Worm (Caenorhabditis elegans): Measurements from ENCODE around the gene srh-17.

srh-17 gene

DNA sequence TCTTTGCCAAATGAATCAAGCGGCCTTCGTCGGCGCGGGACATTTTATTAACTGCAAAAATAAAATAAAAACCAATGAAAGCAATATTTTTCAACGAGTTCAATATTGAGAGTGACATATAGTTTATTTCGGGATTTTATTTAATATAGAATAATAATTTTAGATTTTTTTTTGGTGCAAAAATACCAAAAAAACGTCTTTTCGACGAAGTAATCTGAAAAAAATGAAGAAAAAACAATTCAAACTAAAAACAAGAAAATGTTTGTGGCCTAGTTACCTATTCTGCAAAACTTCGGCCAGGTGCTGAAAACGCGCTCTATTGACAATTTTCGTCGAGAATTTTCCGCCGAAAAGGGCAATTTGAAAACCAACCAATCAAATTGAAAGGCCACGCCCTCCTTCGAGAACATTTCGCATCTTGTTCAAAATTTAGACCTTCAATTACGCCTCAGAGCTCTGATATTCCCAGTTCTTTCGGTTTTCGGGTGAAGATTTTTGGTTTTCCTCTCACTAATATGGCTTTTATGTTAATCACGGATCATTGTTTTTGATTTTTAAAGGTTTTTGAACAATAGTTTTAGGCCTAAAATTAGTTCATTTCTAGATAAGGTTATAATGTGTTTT is 24.4 kb downstream of the srh-17 start, which contains the start of gene C47E8.4 (continued):
- TF ChIP-seq unc-86 (tag; optimal IDR thresholded peaks at IDR 0.05) (peak; percentile 82), hlh-15 (tag; optimal IDR thresholded peaks at IDR 0.05) (no peak), nfya-1 (tag; optimal IDR thresholded peaks at IDR 0.05) (peak; percentile 100), eyg-1 (tag; optimal IDR thresholded peaks at IDR 0.05) (peak; percentile 78), Y22D7AL.16 (tag; optimal IDR thresholded peaks at IDR 0.05) (no peak), ref-2 (tag; optimal IDR thresholded peaks at IDR 0.05) (peak; percentile 98), ceh-14 (tag; optimal IDR thresholded peaks at IDR 0.05) (peak; percentile 86), fax-1 (tag; optimal IDR thresholded peaks at IDR 0.05) (peak; percentile 73), lim-6 (tag; optimal IDR thresholded peaks at IDR 0.05) (peak; percentile 50), madf-2 (tag; optimal IDR thresholded peaks at IDR 0.05) (no peak), ceh-22 (tag; optimal IDR thresholded peaks at IDR 0.05) (no peak), ceh-2 (tag; optimal IDR thresholded peaks at IDR 0.05) (peak; percentile 96), ceh-30 (tag; optimal IDR thresholded peaks at IDR 0.05) (peak; percentile 87), ceh-19 (GFP tag; optimal IDR thresholded peaks at IDR 0.05) (no peak), F13H6.1 (tag; optimal IDR thresholded peaks at IDR 0.05) (peak; percentile 88), pag-3 (tag; optimal IDR thresholded peaks at IDR 0.05; ENCODE audit: borderline replicate concordance) (no peak)

DNA sequence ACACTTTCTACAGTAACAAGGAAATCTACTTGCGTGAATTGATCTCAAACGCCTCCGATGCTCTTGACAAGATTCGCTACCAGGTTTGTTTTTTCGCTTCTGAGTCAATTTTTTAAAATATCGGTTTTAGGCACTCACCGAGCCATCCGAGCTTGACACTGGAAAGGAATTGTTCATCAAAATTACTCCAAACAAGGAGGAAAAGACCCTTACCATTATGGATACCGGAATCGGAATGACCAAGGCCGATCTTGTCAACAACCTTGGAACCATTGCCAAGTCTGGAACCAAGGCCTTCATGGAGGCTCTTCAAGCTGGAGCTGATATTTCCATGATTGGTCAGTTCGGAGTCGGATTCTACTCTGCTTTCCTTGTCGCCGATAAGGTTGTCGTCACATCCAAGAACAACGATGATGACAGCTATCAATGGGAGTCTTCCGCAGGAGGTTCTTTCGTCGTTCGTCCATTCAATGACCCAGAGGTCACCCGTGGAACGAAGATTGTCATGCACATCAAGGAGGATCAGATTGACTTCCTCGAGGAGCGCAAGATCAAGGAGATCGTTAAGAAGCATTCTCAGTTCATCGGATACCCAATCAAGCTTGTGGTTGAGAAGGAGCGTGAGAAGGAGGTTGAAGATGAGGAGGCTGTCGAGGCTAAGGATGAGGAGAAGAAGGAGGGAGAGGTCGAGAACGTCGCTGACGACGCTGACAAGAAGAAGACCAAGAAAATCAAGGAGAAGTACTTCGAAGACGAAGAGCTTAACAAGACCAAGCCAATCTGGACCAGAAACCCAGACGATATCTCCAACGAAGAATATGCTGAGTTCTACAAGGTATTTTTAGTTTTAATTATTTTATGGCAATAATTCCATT is 25.4 kb downstream of the srh-17 start:
- no peak for TF ChIP-seq che-1 (tag; optimal IDR thresholded peaks at IDR 0.05)
- no peak for TF ChIP-seq elt-2 (tag; optimal IDR thresholded peaks at IDR 0.05)
- TF ChIP-seq fax-1 (tag; optimal IDR thresholded peaks at IDR 0.05) = no peak
- TF ChIP-seq lin-11 (tag; optimal IDR thresholded peaks at IDR 0.05) = no peak
- no peak for TF ChIP-seq ceh-9 (tag; optimal IDR thresholded peaks at IDR 0.05)
- peak; percentile 8 for TF ChIP-seq hlh-6 (tag; optimal IDR thresholded peaks at IDR 0.05)
- TF ChIP-seq pqm-1 (tag; optimal IDR thresholded peaks at IDR 0.05) = peak; percentile 4
- no peak for TF ChIP-seq dmd-4 (tag; optimal IDR thresholded peaks at IDR 0.05; ENCODE audit: borderline replicate concordance)

DNA sequence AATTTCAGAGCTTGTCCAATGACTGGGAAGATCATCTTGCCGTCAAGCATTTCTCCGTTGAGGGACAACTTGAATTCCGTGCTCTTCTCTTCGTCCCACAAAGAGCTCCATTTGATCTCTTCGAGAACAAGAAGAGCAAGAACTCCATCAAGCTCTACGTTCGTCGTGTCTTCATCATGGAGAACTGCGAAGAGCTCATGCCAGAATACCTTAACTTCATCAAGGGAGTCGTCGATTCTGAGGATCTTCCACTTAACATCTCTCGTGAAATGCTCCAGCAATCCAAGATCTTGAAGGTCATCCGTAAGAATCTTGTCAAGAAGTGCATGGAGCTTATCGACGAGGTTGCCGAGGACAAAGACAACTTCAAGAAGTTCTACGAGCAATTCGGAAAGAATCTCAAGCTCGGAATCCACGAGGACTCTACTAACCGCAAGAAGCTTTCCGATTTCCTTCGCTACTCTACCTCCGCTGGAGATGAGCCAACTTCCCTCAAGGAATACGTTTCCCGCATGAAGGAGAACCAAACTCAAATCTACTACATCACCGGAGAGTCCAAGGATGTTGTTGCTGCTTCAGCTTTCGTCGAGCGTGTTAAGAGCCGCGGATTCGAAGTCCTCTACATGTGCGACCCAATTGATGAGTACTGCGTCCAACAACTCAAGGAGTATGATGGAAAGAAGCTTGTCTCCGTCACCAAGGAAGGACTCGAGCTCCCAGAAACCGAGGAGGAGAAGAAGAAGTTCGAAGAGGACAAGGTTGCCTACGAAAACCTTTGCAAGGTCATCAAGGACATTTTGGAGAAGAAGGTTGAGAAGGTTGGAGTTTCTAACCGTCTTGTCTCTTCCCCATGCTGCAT is 26.2 kb downstream of the srh-17 start:
- peak; percentile 2 for TF ChIP-seq T23F11.4 (GFP tag; optimal IDR thresholded peaks at IDR 0.05)
- TF ChIP-seq ceh-19 (GFP tag; optimal IDR thresholded peaks at IDR 0.05) = no peak

DNA sequence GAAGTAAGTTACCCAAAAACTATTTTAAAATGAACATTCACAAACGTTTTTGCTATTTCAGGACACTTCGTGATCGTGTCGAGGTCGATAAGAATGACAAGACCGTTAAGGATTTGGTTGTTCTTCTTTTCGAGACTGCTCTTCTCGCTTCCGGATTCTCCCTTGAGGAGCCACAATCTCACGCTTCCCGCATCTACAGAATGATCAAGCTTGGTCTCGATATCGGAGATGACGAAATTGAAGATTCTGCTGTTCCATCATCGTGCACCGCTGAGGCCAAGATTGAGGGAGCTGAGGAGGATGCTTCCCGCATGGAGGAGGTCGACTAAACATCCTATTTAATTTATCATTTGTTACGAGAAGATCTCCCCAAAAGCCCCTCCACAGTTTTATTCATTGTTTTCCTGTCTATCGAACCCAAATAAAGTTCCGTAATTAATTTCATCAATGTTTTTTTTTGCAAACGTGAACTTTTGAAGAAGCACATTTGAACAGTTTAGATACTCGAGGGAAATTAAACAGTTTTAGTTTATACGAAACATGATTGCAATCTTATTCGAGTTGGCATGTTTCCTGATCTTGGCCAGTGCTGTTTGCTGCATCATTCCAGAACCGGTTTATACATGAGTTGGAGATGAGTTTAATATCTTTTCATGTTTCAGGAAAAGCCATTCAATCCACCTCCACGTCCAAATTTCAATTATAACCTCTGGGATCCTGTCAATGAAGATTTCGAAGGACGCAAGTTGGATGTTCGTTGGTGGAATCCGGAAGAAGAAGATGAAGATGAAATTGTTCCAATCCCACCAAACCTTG is 27.2 kb downstream of the srh-17 start, which contains the start of gene C47E8.11:
Gene C47E8.11 (plus strand): TSS at position 520 of the 816 bp plus-strand sequence.
- TF ChIP-seq sdc-2 (tag; optimal IDR thresholded peaks at IDR 0.05) (no peak), ceh-19 (GFP tag; optimal IDR thresholded peaks at IDR 0.05) (no peak), nfya-1 (tag; optimal IDR thresholded peaks at IDR 0.05) (peak; percentile 12)

DNA sequence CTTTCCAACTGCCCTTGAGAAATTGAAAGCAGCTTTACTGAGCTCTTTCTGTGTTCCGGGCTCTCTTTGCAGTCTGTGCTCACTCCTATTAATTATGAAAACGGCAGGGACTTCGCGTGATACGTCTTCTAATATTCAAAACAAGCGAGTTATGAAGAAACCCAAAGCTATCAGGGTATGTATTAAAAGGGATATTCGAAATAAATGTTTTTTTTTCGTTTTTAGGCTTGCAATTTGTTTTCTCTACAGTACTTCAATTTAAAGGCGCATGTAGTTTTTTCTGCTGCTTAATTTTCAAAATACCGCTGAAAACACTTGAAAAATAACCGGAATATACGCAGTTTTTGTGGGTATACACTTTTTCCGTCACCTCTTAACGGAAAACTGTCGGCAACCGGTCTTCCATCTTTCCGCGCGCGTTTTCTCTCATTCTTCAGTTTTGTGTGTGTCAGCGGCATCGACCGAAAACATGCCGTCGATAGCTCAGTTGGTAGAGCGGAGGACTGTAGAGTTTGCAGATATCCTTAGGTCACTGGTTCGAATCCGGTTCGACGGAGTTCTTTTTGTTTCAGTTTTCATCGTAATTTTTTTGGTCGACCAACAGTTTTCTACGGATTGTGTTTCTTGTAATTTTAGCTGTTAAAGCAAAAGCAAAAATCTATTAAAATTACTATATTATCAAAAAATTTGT is 28.1 kb downstream of the srh-17 start, which contains the start of gene gasr-8:
Gene gasr-8 (plus strand): TSS at position 51 of the 691 bp plus-strand sequence.
- TF ChIP-seq ceh-6 (GFP tag; optimal IDR thresholded peaks at IDR 0.05) = peak; percentile 20
- TF ChIP-seq hlh-15 (tag; optimal IDR thresholded peaks at IDR 0.05) = peak; percentile 36
- peak; percentile 3 for TF ChIP-seq ztf-16 (tag; optimal IDR thresholded peaks at IDR 0.05)
- peak; percentile 33 for TF ChIP-seq ceh-19 (GFP tag; optimal IDR thresholded peaks at IDR 0.05)
- TF ChIP-seq nfya-1 (tag; optimal IDR thresholded peaks at IDR 0.05) = peak; percentile 4
- TF ChIP-seq che-1 (tag; optimal IDR thresholded peaks at IDR 0.05) = peak; percentile 57
- TF ChIP-seq unc-42 (tag; optimal IDR thresholded peaks at IDR 0.05) = no peak
- no peak for TF ChIP-seq tbx-7 (tag; optimal IDR thresholded peaks at IDR 0.05)
- TF ChIP-seq gmeb-2 (tag; optimal IDR thresholded peaks at IDR 0.05) = peak; percentile 57
- TF ChIP-seq ceh-45 (GFP tag; IDR thresholded peaks at IDR 0.05) = no peak
- TF ChIP-seq ceh-22 (tag; optimal IDR thresholded peaks at IDR 0.05) = no peak
- TF ChIP-seq dmd-4 (tag; optimal IDR thresholded peaks at IDR 0.05; ENCODE audit: borderline replicate concordance) = peak; percentile 49
- TF ChIP-seq C38D4.7 (GFP tag; optimal IDR thresholded peaks at IDR 0.05) = peak; percentile 22
- peak; percentile 57 for TF ChIP-seq elt-2 (tag; optimal IDR thresholded peaks at IDR 0.05)
- no peak for TF ChIP-seq ahr-1 (tag; optimal IDR thresholded peaks at IDR 0.05)
- TF ChIP-seq pat-9 (tag; optimal IDR thresholded peaks at IDR 0.05) = peak; percentile 48
- TF ChIP-seq C08G9.2 (tag; optimal IDR thresholded peaks at IDR 0.05) = peak; percentile 24
- peak; percentile 15 for TF ChIP-seq fax-1 (tag; optimal IDR thresholded peaks at IDR 0.05)
- peak; percentile 13 for TF ChIP-seq K02D7.2 (tag; optimal IDR thresholded peaks at IDR 0.05)

All from whole organism, late embryonic.